Worm (Caenorhabditis elegans) whole organism, L2 larva: ENCODE measurements around the gene acs-14.

Experiments used
- C34F6.9 ChIP-seq: fragments of 150-350 bp; optimal IDR thresholded peaks from 2 replicates; lab custom pipeline; 2014; ENCODE audit warnings: missing biosample characterization, missing genetic modification characterization
- R02D3.7 ChIP-seq: fragments of 150-350 bp; optimal IDR thresholded peaks from 2 replicates; lab custom pipeline; 2014; ENCODE audit warnings: missing biosample characterization, missing genetic modification characterization
- ama-1 ChIP-seq: fragments of 150-350 bp; optimal IDR thresholded peaks from 2 replicates; lab custom pipeline; 2018; ENCODE audit warnings: inconsistent platforms
- ceh-82 ChIP-seq: fragments of 150-350 bp; optimal IDR thresholded peaks from 2 replicates; lab custom pipeline; 2014; ENCODE audit warnings: missing biosample characterization, missing genetic modification characterization
- elt-1 ChIP-seq: fragments of 150-350 bp; optimal IDR thresholded peaks from 2 replicates; lab custom pipeline; 2014; ENCODE audit warnings: missing biosample characterization, missing genetic modification characterization
- fos-1 ChIP-seq: fragments of 150-350 bp; optimal IDR thresholded peaks from 2 replicates; lab custom pipeline; 2014; ENCODE audit warnings: missing biosample characterization, missing genetic modification characterization
- gmeb-1 ChIP-seq: fragments of 150-350 bp; optimal IDR thresholded peaks from 2 replicates; lab custom pipeline; 2014; ENCODE audit warnings: missing biosample characterization, missing genetic modification characterization
- lin-13 ChIP-seq: fragments of 150-350 bp; optimal IDR thresholded peaks from 2 replicates; lab custom pipeline; 2014; ENCODE audit warnings: missing biosample characterization, missing genetic modification reagents, missing genetic modification characterization
- lsy-2 ChIP-seq, 2 experiments: fragments of 150-350 bp in 1 of 2; sonication (generic microtip) in 1 of 2; optimal IDR thresholded peaks; 2 replicates each; lab custom pipeline; 2014 to 2017; ENCODE audit warnings: missing biosample characterization in 2 of 2, missing genetic modification characterization in 2 of 2
- mab-5 ChIP-seq: fragments of 150-350 bp; optimal IDR thresholded peaks from 2 replicates; lab custom pipeline; 2014; ENCODE audit warnings: missing biosample characterization, missing genetic modification characterization
- mdl-1 ChIP-seq, 2 experiments: fragments of 150-350 bp in 1 of 2; sonication (generic microtip) in 1 of 2; optimal IDR thresholded peaks; 2 replicates each; lab custom pipeline; 2017; ENCODE audit warnings: missing biosample characterization in 2 of 2, missing genetic modification characterization in 2 of 2
- sem-4 ChIP-seq: fragments of 150-350 bp; optimal IDR thresholded peaks from 2 replicates; lab custom pipeline; 2014; ENCODE audit warnings: missing biosample characterization, missing genetic modification reagents, missing genetic modification characterization
- unc-62 ChIP-seq: fragments of 150-350 bp; optimal IDR thresholded peaks from 2 replicates; lab custom pipeline; 2014; ENCODE audit warnings: missing biosample characterization, missing genetic modification reagents, missing genetic modification characterization
- ztf-11 ChIP-seq: sonication (generic microtip); optimal IDR thresholded peaks from 2 replicates; lab custom pipeline; 2017; ENCODE audit warnings: missing biosample characterization, missing genetic modification characterization

- TF ChIP-seq sem-4 (tag; lab: Kevin White, UChicago), result no peak
- no peak for TF ChIP-seq R02D3.7 (tag; lab: Kevin White, UChicago)
- TF ChIP-seq mab-5, result no peak
- no peak for TF ChIP-seq elt-1 (tag; lab: Kevin White, UChicago)
- TF ChIP-seq ceh-82 (tag; lab: Kevin White, UChicago), result no peak
- no peak for TF ChIP-seq gmeb-1
- no peak for TF ChIP-seq lin-13 (GFP tag; lab: Kevin White, UChicago)
- no peak for TF ChIP-seq fos-1 (tag; lab: Kevin White, UChicago)
- no peak for TF ChIP-seq ama-1
- TF ChIP-seq mdl-1 (tag; optimal IDR thresholded peaks at IDR 0.05; lab: Kevin White, UChicago), result no peak
- TF ChIP-seq lsy-2 (tag; optimal IDR thresholded peaks at IDR 0.05; lab: Kevin White, UChicago), result no peak
- TF ChIP-seq C34F6.9 (tag; lab: Kevin White, UChicago), result no peak
- TF ChIP-seq ztf-11 (tag; lab: Kevin White, UChicago), result no peak
- no peak for TF ChIP-seq unc-62
Observed at ce11 chrV:9477863-9478262, 30.1 kb upstream of the acs-14 start, which contains the start of gene nas-3.
